Worm (Caenorhabditis elegans) whole organism, young adult: Measurements from ENCODE around the gene zipt-2.1.
A peak's percentile ranks its signal among the peaks of the same experiment; 100 is the strongest.

Experiments used
- B0035.1 ChIP-seq: sonication (generic microtip); optimal IDR thresholded peaks from 2 replicates; lab custom pipeline; 2016; ENCODE audit warnings: missing genetic modification characterization, mild to moderate bottlenecking, missing compliant biosample characterization, missing genotype, missing genetic modification reagents
- B0336.3 ChIP-seq: fragments of 200-800 bp; sonication (Bioruptor generic); IDR thresholded peaks from 2 replicates; pipeline ENCODE4 v1.3.6; 2022; ENCODE audit warnings: missing genetic modification characterization, missing compliant biosample characterization
- C06A6.2 ChIP-seq: fragments of 200-800 bp; sonication (Bioruptor generic); conservative IDR thresholded peaks from 2 replicates; pipeline ENCODE4 v1.3.6; 2022; ENCODE audit warnings: missing genetic modification characterization, missing compliant biosample characterization
- D2030.7 ChIP-seq: fragments of 200-800 bp; sonication (Bioruptor generic); IDR thresholded peaks from 2 replicates; pipeline ENCODE4 v1.3.6; 2022; ENCODE audit warnings: missing genetic modification reagents, missing genetic modification characterization, missing compliant biosample characterization
- F39B2.1 ChIP-seq: fragments of 200-800 bp; sonication (Bioruptor generic); IDR thresholded peaks from 2 replicates; pipeline ENCODE4 v1.3.6; 2022; ENCODE audit warnings: missing genetic modification reagents, missing genetic modification characterization, missing compliant biosample characterization
- F52B5.7 ChIP-seq: sonication (generic microtip); optimal IDR thresholded peaks from 2 replicates; lab custom pipeline; 2016; ENCODE audit warnings: mild to moderate bottlenecking, missing genetic modification characterization, missing compliant biosample characterization
- F57A8.1 ChIP-seq: fragments of 200-800 bp; sonication (Bioruptor generic); optimal IDR thresholded peaks from 2 replicates; lab custom pipeline; 2018; ENCODE audit warnings: mild to moderate bottlenecking, missing genetic modification characterization, moderate library complexity, missing compliant biosample characterization
- F57C9.4 ChIP-seq: sonication (generic microtip); optimal IDR thresholded peaks from 2 replicates; lab custom pipeline; 2017; ENCODE audit warnings: mild to moderate bottlenecking, missing genetic modification characterization, missing compliant biosample characterization
- K11D2.4 ChIP-seq: fragments of 200-800 bp; sonication (Bioruptor generic); IDR thresholded peaks from 2 replicates; pipeline ENCODE4 v1.3.6; 2022; ENCODE audit warnings: missing genetic modification reagents, missing genetic modification characterization, missing compliant biosample characterization
- Y53F4B.3 ChIP-seq: fragments of 200-800 bp; sonication (Bioruptor generic); IDR thresholded peaks from 2 replicates; pipeline ENCODE4 v1.3.6; 2022; ENCODE audit warnings: missing genetic modification reagents, missing genetic modification characterization, missing compliant biosample characterization
- Y53G8AR.9 ChIP-seq: fragments of 200-800 bp; sonication (Bioruptor generic); conservative IDR thresholded peaks from 2 replicates; pipeline ENCODE4 v1.3.6; 2022; ENCODE audit warnings: missing genetic modification reagents, missing genetic modification characterization, missing compliant biosample characterization
- Y56A3A.18 ChIP-seq: fragments of 200-800 bp; sonication (Bioruptor generic); IDR thresholded peaks from 2 replicates; pipeline ENCODE4 v1.3.6; 2022; ENCODE audit warnings: missing genetic modification reagents, missing genetic modification characterization, missing compliant biosample characterization
- Y95B8A.8 ChIP-seq: fragments of 200-800 bp; sonication (Bioruptor generic); IDR thresholded peaks from 2 replicates; pipeline ENCODE4 v1.3.6; 2022; ENCODE audit warnings: missing genetic modification reagents, missing genetic modification characterization, missing compliant biosample characterization
- aptf-2 ChIP-seq: fragments of 200-800 bp; sonication (Bioruptor generic); conservative IDR thresholded peaks from 2 replicates; pipeline ENCODE4 v1.3.6; 2022; ENCODE audit warnings: missing genetic modification reagents, missing genetic modification characterization, missing compliant biosample characterization
- athp-1 ChIP-seq: sonication (generic microtip); optimal IDR thresholded peaks from 2 replicates; lab custom pipeline; 2017; ENCODE audit warnings: mild to moderate bottlenecking, missing genetic modification characterization, missing compliant biosample characterization
- attf-6 ChIP-seq: fragments of 200-800 bp; sonication (Bioruptor generic); IDR thresholded peaks from 2 replicates; pipeline ENCODE4 v1.3.6; 2022; ENCODE audit warnings: missing genetic modification reagents, missing genetic modification characterization, missing compliant biosample characterization
- ccch-3 ChIP-seq: fragments of 200-800 bp; sonication (Bioruptor generic); optimal IDR thresholded peaks from 2 replicates; lab custom pipeline; 2018; ENCODE audit warnings: mild to moderate bottlenecking, missing genetic modification characterization, missing compliant biosample characterization
- ceh-79 ChIP-seq: sonication (generic microtip); optimal IDR thresholded peaks from 2 replicates; lab custom pipeline; 2017; ENCODE audit warnings: mild to moderate bottlenecking, missing genetic modification characterization, missing compliant biosample characterization
- chd-7 ChIP-seq: sonication (generic microtip); optimal IDR thresholded peaks from 2 replicates; lab custom pipeline; 2016; ENCODE audit warnings: mild to moderate bottlenecking, missing genetic modification characterization, moderate library complexity, missing compliant biosample characterization
- dox-1 ChIP-seq: fragments of 200-800 bp; sonication (Bioruptor generic); IDR thresholded peaks from 2 replicates; pipeline ENCODE4 v1.3.6; 2022; ENCODE audit warnings: missing genetic modification reagents, missing genetic modification characterization, missing compliant biosample characterization
- dpff-1 ChIP-seq: sonication (generic microtip); optimal IDR thresholded peaks from 2 replicates; lab custom pipeline; 2017; ENCODE audit warnings: mild to moderate bottlenecking, missing genetic modification characterization, missing compliant biosample characterization
- dpl-1 ChIP-seq: fragments of 150-350 bp; optimal IDR thresholded peaks from 2 replicates; lab custom pipeline; 2014; ENCODE audit warnings: missing biosample characterization, missing genetic modification reagents, missing genetic modification characterization
- egl-18 ChIP-seq: fragments of 200-800 bp; sonication (Bioruptor generic); IDR thresholded peaks from 2 replicates; pipeline ENCODE4 v1.3.6; 2022; ENCODE audit warnings: missing genetic modification reagents, missing genetic modification characterization, missing compliant biosample characterization
- egrh-3 ChIP-seq: fragments of 200-800 bp; sonication (Bioruptor generic); IDR thresholded peaks from 2 replicates; pipeline ENCODE4 v1.3.6; 2022; ENCODE audit warnings: missing genetic modification reagents, missing genetic modification characterization, missing compliant biosample characterization
- ets-4 ChIP-seq: fragments of 200-800 bp; sonication (Bioruptor generic); optimal IDR thresholded peaks from 2 replicates; lab custom pipeline; 2018; ENCODE audit warnings: mild to moderate bottlenecking, missing genetic modification characterization, missing compliant biosample characterization
- him-1 ChIP-seq: sonication (generic microtip); optimal IDR thresholded peaks from 2 replicates; lab custom pipeline; 2016; ENCODE audit warnings: missing genotype, missing genetic modification reagents, missing genetic modification characterization, missing compliant biosample characterization
- hlh-12 ChIP-seq: sonication (generic microtip); optimal IDR thresholded peaks from 2 replicates; lab custom pipeline; 2016; ENCODE audit warnings: missing genetic modification characterization, missing compliant biosample characterization
- hlh-26 ChIP-seq: fragments of 200-800 bp; sonication (Bioruptor generic); conservative IDR thresholded peaks from 2 replicates; pipeline ENCODE4 v1.3.6; 2022; ENCODE audit warnings: missing genetic modification reagents, missing genetic modification characterization, missing compliant biosample characterization
- hmg-20 ChIP-seq: fragments of 200-800 bp; sonication (Bioruptor generic); IDR thresholded peaks from 2 replicates; pipeline ENCODE4 v1.3.6; 2022; ENCODE audit warnings: missing genetic modification reagents, missing genetic modification characterization, missing compliant biosample characterization
- hrde-1 ChIP-seq: sonication (generic microtip); optimal IDR thresholded peaks from 2 replicates; lab custom pipeline; 2016; ENCODE audit warnings: missing genetic modification characterization, mild to moderate bottlenecking, missing compliant biosample characterization, moderate library complexity, missing genotype, missing genetic modification reagents, borderline replicate concordance
- hsf-1 ChIP-seq: fragments of 200-800 bp; sonication (Bioruptor generic); IDR thresholded peaks from 2 replicates; pipeline ENCODE4 v1.3.6; 2022; ENCODE audit warnings: missing genetic modification reagents, missing genetic modification characterization, missing compliant biosample characterization
- lin-35 ChIP-seq, 3 experiments: fragments of 150-350 bp in 2 of 3; sonication (generic microtip) in 1 of 3; optimal IDR thresholded peaks; 2 replicates each; lab custom pipeline; 2014 to 2018; ENCODE audit warnings: missing biosample characterization in 3 of 3, missing genetic modification characterization in 3 of 3, missing genetic modification reagents in 3 of 3
- lin-54 ChIP-seq: fragments of 200-800 bp; sonication (Bioruptor generic); optimal IDR thresholded peaks from 2 replicates; lab custom pipeline; 2018; ENCODE audit warnings: mild to moderate bottlenecking, missing genetic modification characterization, missing compliant biosample characterization
- lir-1 ChIP-seq: fragments of 200-800 bp; sonication (Bioruptor generic); conservative IDR thresholded peaks from 2 replicates; pipeline ENCODE4 v1.3.6; 2022; ENCODE audit warnings: missing genetic modification reagents, missing genetic modification characterization, missing compliant biosample characterization
- lsy-27 ChIP-seq: sonication (generic microtip); optimal IDR thresholded peaks from 2 replicates; lab custom pipeline; 2017; ENCODE audit warnings: missing genetic modification characterization, mild to moderate bottlenecking, missing compliant biosample characterization, antibody characterized with exemption, missing genotype, borderline replicate concordance; ENCODE audit not compliant: insufficient read depth
- madf-6 ChIP-seq: fragments of 200-800 bp; sonication (Bioruptor generic); IDR thresholded peaks from 2 replicates; pipeline ENCODE4 v1.3.6; 2022; ENCODE audit warnings: missing genetic modification reagents, missing genetic modification characterization, missing compliant biosample characterization
- mcd-1 ChIP-seq: fragments of 200-800 bp; sonication (Bioruptor generic); IDR thresholded peaks from 2 replicates; pipeline ENCODE4 v1.3.6; 2022; ENCODE audit warnings: missing genetic modification reagents, missing genetic modification characterization, missing compliant biosample characterization
- mxl-1 ChIP-seq: sonication (generic microtip); optimal IDR thresholded peaks from 2 replicates; lab custom pipeline; 2016; ENCODE audit warnings: missing genetic modification characterization, missing compliant biosample characterization
- nhr-80 ChIP-seq: sonication (generic microtip); optimal IDR thresholded peaks from 2 replicates; lab custom pipeline; 2016; ENCODE audit warnings: missing genetic modification characterization, missing compliant biosample characterization
- pbrm-1 ChIP-seq: fragments of 200-800 bp; sonication (Bioruptor generic); IDR thresholded peaks from 2 replicates; pipeline ENCODE4 v1.3.6; 2022; ENCODE audit warnings: missing genetic modification reagents, missing genetic modification characterization, missing compliant biosample characterization
- repo-1 ChIP-seq: sonication (generic microtip); optimal IDR thresholded peaks from 2 replicates; lab custom pipeline; 2017; ENCODE audit warnings: mild to moderate bottlenecking, missing genetic modification characterization, missing compliant biosample characterization
- sdz-38 ChIP-seq: sonication (generic microtip); optimal IDR thresholded peaks from 2 replicates; lab custom pipeline; 2016; ENCODE audit warnings: missing genotype, missing genetic modification characterization, missing compliant biosample characterization
- snpc-3.4 ChIP-seq: sonication (generic microtip); optimal IDR thresholded peaks from 2 replicates; lab custom pipeline; 2017; ENCODE audit warnings: missing genetic modification characterization, mild to moderate bottlenecking, missing compliant biosample characterization, antibody characterized with exemption, moderate library complexity, missing genotype, missing genetic modification reagents
- sptf-2 ChIP-seq: fragments of 200-800 bp; sonication (Bioruptor generic); optimal IDR thresholded peaks from 2 replicates; lab custom pipeline; 2018; ENCODE audit warnings: mild to moderate bottlenecking, missing genetic modification characterization, missing compliant biosample characterization
- tbp1 ChIP-seq: fragments of 200-800 bp; sonication (Bioruptor generic); optimal IDR thresholded peaks from 2 replicates; lab custom pipeline; 2018; ENCODE audit warnings: mild to moderate bottlenecking, missing genetic modification characterization, missing compliant biosample characterization
- xnd-1 ChIP-seq: sonication (generic microtip); optimal IDR thresholded peaks from 2 replicates; lab custom pipeline; 2016; ENCODE audit warnings: missing genotype, missing genetic modification reagents, missing genetic modification characterization, missing compliant biosample characterization
- zim-3 ChIP-seq: sonication (generic microtip); optimal IDR thresholded peaks from 2 replicates; lab custom pipeline; 2017; ENCODE audit warnings: mild to moderate bottlenecking, missing genetic modification characterization, moderate library complexity, missing compliant biosample characterization
- ztf-22 ChIP-seq: fragments of 200-800 bp; sonication (Bioruptor generic); optimal IDR thresholded peaks from 2 replicates; lab custom pipeline; 2018; ENCODE audit warnings: mild to moderate bottlenecking, missing genetic modification characterization, moderate library complexity, missing compliant biosample characterization

The zipt-2.1 gene

DNA sequence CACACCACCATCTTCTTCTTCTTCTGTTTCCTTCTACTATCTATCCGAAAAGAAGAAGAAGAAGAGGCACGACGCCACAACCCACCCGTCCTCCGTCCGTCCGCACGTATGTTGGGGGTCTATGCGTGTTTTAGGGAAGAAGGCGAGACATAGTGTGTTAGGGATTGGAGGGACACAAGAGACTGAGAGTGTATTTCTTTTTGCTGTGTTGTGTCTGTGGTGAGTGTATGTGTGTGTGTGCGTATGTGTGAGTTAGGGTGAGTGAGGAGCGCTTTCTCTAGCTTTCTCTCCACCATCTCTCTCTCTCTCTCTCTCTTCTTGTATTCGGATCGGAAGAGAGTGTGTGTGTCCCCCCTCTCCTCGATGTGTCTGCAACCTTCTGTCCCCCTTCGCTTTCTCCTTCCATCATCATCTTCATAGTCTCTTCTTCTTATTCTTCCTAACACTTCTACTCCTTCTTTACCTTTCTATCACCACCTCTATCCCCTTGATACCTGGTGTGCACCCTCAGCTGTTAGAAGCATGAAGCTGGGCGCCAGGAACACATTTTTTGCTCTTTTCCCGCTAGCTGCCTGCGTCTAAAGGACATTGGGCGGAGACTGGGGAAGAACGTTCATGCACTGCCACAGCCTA lies 22.3 kb downstream of the zipt-2.1 start (continued):
- TF ChIP-seq attf-6 (GFP tag; lab: Robert Waterston, UW): no peak
- no peak for TF ChIP-seq mxl-1 (tag; lab: Kevin White, UChicago)
- TF ChIP-seq hlh-12 (tag; lab: Kevin White, UChicago): no peak
- TF ChIP-seq mcd-1 (GFP tag; lab: Robert Waterston, UW): 0 out of 2 replicates have a peak, but pooled peaks have one; percentile 48
- peak; percentile 70 for TF ChIP-seq chd-7 (tag; lab: Kevin White, UChicago)
- TF ChIP-seq ztf-22: no peak
- TF ChIP-seq hlh-26 (GFP tag; lab: Robert Waterston, UW): no peak
- no peak for TF ChIP-seq ceh-79 (tag; lab: Kevin White, UChicago)
- peak; percentile 87 for TF ChIP-seq nhr-80 (tag; lab: Kevin White, UChicago)
- no peak for TF ChIP-seq F57A8.1 (GFP tag; lab: Kevin White, UChicago)
- TF ChIP-seq pbrm-1 (GFP tag; lab: Robert Waterston, UW): peak; percentile 56
- TF ChIP-seq lin-54 (GFP tag; lab: Kevin White, UChicago): peak; percentile 47
- peak; percentile 69 for TF ChIP-seq dox-1
- TF ChIP-seq B0336.3 (GFP tag; lab: Robert Waterston, UW): peak; percentile 82
- no peak for TF ChIP-seq ets-4
- TF ChIP-seq dpl-1: no peak
- TF ChIP-seq C06A6.2 (GFP tag; lab: Robert Waterston, UW): no peak
- TF ChIP-seq repo-1 (tag; lab: Kevin White, UChicago): peak; percentile 9
- TF ChIP-seq sptf-2 (GFP tag; lab: Kevin White, UChicago): no peak
- no peak for TF ChIP-seq D2030.7 (GFP tag; lab: Robert Waterston, UW)
- 0 out of 2 replicates have a peak, but pooled peaks have one; percentile 10 for TF ChIP-seq aptf-2
- peak; percentile 65 for TF ChIP-seq egrh-3 (GFP tag; lab: Robert Waterston, UW)
- peak; percentile 8 for TF ChIP-seq F52B5.7 (tag; lab: Kevin White, UChicago)
- no peak for TF ChIP-seq sdz-38 (tag; lab: Kevin White, UChicago)
- TF ChIP-seq F57C9.4 (tag; lab: Kevin White, UChicago): no peak
- peak in 1 of 3 experiments; percentile 52 for TF ChIP-seq lin-35 (GFP tag; optimal IDR thresholded peaks at IDR 0.05; lab: Kevin White, UChicago)
- no peak for TF ChIP-seq F39B2.1 (GFP tag; lab: Robert Waterston, UW)
- TF ChIP-seq hmg-20 (GFP tag; lab: Robert Waterston, UW): no peak
- TF ChIP-seq Y56A3A.18 (GFP tag; lab: Robert Waterston, UW): 0 out of 2 replicates have a peak, but pooled peaks have one; percentile 40
- TF ChIP-seq B0035.1 (tag; lab: Kevin White, UChicago): no peak
- peak; percentile 37 for TF ChIP-seq tbp1 (GFP tag; lab: Kevin White, UChicago)
- TF ChIP-seq Y53F4B.3: no peak
- TF ChIP-seq him-1 (tag; lab: Kevin White, UChicago): no peak
- no peak for TF ChIP-seq xnd-1
- TF ChIP-seq hrde-1 (tag; lab: Kevin White, UChicago): no peak
- no peak for TF ChIP-seq egl-18 (GFP tag; lab: Robert Waterston, UW)
- TF ChIP-seq Y95B8A.8 (GFP tag; lab: Robert Waterston, UW): no peak
- TF ChIP-seq madf-6 (GFP tag; lab: Robert Waterston, UW): no peak
- TF ChIP-seq athp-1 (tag; lab: Kevin White, UChicago): no peak
- no peak for TF ChIP-seq snpc-3.4 (tag; lab: Kevin White, UChicago)
- TF ChIP-seq lsy-27 (tag; lab: Kevin White, UChicago): no peak
- peak; percentile 10; the same call in 1 of the 2 replicates for TF ChIP-seq K11D2.4 (GFP tag; lab: Robert Waterston, UW)
- peak; percentile 56; the same call in 1 of the 2 replicates for TF ChIP-seq lir-1
- 0 out of 2 replicates have a peak, but pooled peaks have one; percentile 27 for TF ChIP-seq Y53G8AR.9 (GFP tag; lab: Robert Waterston, UW)
- TF ChIP-seq hsf-1 (GFP tag; lab: Robert Waterston, UW): no peak
- no peak for TF ChIP-seq ccch-3 (GFP tag; lab: Kevin White, UChicago)
- TF ChIP-seq zim-3 (tag; lab: Kevin White, UChicago): no peak
- no peak for TF ChIP-seq dpff-1
